Worm (Caenorhabditis elegans): ENCODE data around the gene ifb-1.

DNA sequence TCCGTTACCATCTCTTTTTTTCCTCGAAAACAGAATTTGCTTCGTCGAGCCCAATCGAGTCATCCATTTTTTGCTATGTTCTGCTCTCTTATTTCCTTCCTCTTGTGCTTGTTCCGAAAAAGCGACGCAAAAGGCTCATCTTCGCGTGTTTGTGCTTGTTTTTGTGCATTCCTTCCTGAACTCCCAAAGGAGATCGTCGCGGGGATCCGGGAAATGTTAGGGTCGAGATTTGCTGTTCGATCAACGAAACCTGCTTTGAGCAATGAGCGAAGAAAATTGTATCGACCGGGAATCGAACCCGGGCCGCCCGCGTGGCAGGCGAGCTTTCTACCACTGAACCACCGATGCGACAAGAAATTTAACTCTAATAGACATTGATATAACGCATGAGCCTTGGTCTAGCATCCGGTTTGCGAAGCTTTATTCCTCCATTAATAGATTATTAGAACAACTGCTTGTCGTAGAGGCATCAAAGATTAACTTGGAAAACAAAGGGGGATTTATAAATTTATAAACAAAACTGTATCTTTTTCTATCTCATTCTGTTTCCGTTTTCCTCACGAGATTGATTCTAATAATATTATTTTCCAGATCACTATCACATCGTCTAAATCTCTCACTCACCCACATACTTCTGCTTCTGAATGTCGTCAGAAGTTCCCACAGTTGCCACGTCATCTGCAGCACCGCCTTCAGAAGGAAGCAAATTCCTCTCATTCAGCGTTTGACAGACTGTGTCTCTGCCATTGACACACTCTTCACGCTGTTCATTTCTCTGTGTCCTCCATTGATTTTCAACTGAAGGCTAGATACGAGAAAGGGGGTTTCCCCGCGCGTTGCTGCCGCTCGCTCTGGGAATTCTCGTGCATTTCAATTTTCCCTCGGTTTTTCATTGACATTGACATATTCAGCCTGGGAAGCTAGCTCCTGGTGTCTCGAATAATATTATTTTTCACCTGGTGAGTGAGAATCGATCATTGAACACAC is 16.8 kb downstream of the ifb-1 start, which contains the start of gene K05F1.6:
- no peak for TF ChIP-seq ama-1 (optimal IDR thresholded peaks at IDR 0.05)
- TF ChIP-seq skn-1 (tag; optimal IDR thresholded peaks at IDR 0.05) = no peak
- no peak for TF ChIP-seq ceh-82 (tag; optimal IDR thresholded peaks at IDR 0.05)
- TF ChIP-seq nhr-12 (tag; optimal IDR thresholded peaks at IDR 0.05) = no peak
- TF ChIP-seq aly-2 (tag; optimal IDR thresholded peaks at IDR 0.05) = no peak
- no peak for TF ChIP-seq nhr-237 (tag; optimal IDR thresholded peaks at IDR 0.05)
- TF ChIP-seq nhr-77 (tag; optimal IDR thresholded peaks at IDR 0.05) = no peak

Measured in whole organism, L2 larva.